Fruit fly (Drosophila melanogaster) Kc167 (cell line): ENCODE measurements around the gene CG4991.

Experiments
- Myc ChIP-seq: fragments of >200 bp; optimal IDR thresholded peaks from 2 replicates; lab custom pipeline; 2017; ENCODE audit warnings: missing external identifiers
- h ChIP-seq: fragments of >200 bp; optimal IDR thresholded peaks from 3 replicates; lab custom pipeline; 2018; ENCODE audit warnings: missing external identifiers
- psq ChIP-seq: fragments of >200 bp; optimal IDR thresholded peaks from 2 replicates; lab custom pipeline; 2017; ENCODE audit warnings: missing external identifiers
- ttk ChIP-seq: sonication (Bioruptor generic); optimal IDR thresholded peaks from 2 replicates; lab custom pipeline; 2017; ENCODE audit warnings: missing external identifiers

- TF ChIP-seq h (lab: Kevin White, UChicago) (no peak), psq (lab: Kevin White, UChicago) (no peak), ttk (lab: Kevin White, UChicago) (no peak), Myc (lab: Kevin White, UChicago) (no peak)
These were observed 21.7 kb downstream of the CG4991 start for dm6 chrX:17113324-17113723.
